Fruit fly (Drosophila melanogaster): ENCODE data around the gene CG32719.

Gene CG32719

DNA sequence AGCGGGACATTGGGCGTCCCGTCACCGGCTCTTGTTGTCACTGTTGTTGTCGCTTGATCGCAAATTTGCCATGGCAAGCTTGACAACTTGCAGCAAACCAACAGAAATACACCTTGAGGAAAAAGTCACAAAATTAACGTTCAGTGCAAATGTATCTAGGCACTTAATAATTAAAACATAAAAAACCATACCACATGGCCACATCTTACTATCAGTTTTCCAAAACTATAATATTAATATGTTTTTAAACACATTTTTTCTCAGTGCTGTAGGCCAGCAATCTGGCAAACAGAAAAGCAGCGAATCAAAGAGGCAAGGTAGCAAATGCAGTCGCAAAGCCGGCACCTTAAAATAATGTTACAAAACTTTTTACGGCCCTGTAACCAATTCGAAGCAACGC is 1.4 kb downstream of the CG32719 start:
- TF ChIP-seq CG34367 (tag; optimal IDR thresholded peaks at IDR 0.05) (peak; percentile 27), Snoo (tag; optimal IDR thresholded peaks at IDR 0.05) (no peak), CG10348 (GFP tag; IDR thresholded peaks at IDR 0.05) (no peak), CG15710 (tag; optimal IDR thresholded peaks at IDR 0.05) (peak; percentile 45), fd96Ca (GFP tag; IDR thresholded peaks at IDR 0.05) (no peak), CG4496 (GFP tag; IDR thresholded peaks at IDR 0.05) (peak; percentile 33; the same call in 1 of the 3 replicates), CG14655 (GFP tag; optimal IDR thresholded peaks at IDR 0.05) (peak; percentile 65), gl (tag; optimal IDR thresholded peaks at IDR 0.05) (no peak), CG32121 (GFP tag; IDR thresholded peaks at IDR 0.05) (no peak), Pif1A (GFP tag; optimal IDR thresholded peaks at IDR 0.05) (peak; percentile 9), CG8159 (tag; optimal IDR thresholded peaks at IDR 0.05) (peak; percentile 46), CG17806 (tag; optimal IDR thresholded peaks at IDR 0.05) (peak; percentile 45), Pif1B (GFP tag; optimal IDR thresholded peaks at IDR 0.05) (peak; percentile 19), CG9948 (tag; optimal IDR thresholded peaks at IDR 0.05) (peak; percentile 58), Ets98B (GFP tag; IDR thresholded peaks at IDR 0.05) (no peak), CG8301 (tag; optimal IDR thresholded peaks at IDR 0.05) (peak; percentile 45), EcR (GFP tag; optimal IDR thresholded peaks at IDR 0.05) (no peak), rn (GFP tag; IDR thresholded peaks at IDR 0.05) (no peak), D1 (tag; optimal IDR thresholded peaks at IDR 0.05) (no peak), CG12605 (GFP tag; IDR thresholded peaks at IDR 0.05) (no peak), CG13204 (GFP tag; optimal IDR thresholded peaks at IDR 0.05) (no peak)

DNA sequence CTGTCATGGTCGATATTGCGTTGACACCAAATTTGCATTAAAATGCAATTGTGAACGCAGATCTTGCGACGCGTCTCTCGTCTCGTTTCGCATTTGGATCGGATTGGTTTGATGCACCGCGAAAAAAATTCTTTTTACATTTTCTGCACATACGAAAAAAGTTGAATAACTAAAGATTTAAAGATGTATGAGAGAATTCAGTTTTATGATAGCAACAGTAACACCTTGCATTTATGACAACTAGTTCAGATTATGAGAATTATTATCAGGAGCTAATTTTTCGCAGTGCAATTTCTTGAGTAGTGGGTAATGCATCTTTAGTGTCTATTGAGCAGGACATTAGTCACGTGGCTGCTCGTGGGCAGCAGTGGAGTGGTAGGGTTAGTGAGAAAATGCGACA is 3.9 kb downstream of the CG32719 start:
- TF ChIP-seq Pif1B (GFP tag; optimal IDR thresholded peaks at IDR 0.05) (peak; percentile 59), CG8159 (tag; optimal IDR thresholded peaks at IDR 0.05) (peak; percentile 73), CG4496 (GFP tag; IDR thresholded peaks at IDR 0.05) (peak; percentile 72), CG34367 (tag; optimal IDR thresholded peaks at IDR 0.05) (peak; percentile 70), CG9948 (tag; optimal IDR thresholded peaks at IDR 0.05) (peak; percentile 79), gl (tag; optimal IDR thresholded peaks at IDR 0.05) (peak; percentile 34), D1 (tag; optimal IDR thresholded peaks at IDR 0.05) (no peak), Snoo (tag; optimal IDR thresholded peaks at IDR 0.05) (no peak), Ets98B (GFP tag; IDR thresholded peaks at IDR 0.05) (peak; percentile 57), CG13204 (GFP tag; optimal IDR thresholded peaks at IDR 0.05) (peak; percentile 4), CG14655 (GFP tag; optimal IDR thresholded peaks at IDR 0.05) (peak; percentile 84), CG17806 (tag; optimal IDR thresholded peaks at IDR 0.05) (peak; percentile 74), CG12605 (GFP tag; IDR thresholded peaks at IDR 0.05) (no peak), fd96Ca (GFP tag; IDR thresholded peaks at IDR 0.05) (0 out of 3 replicates have a peak, but pooled peaks have one; percentile 42), CG8301 (tag; optimal IDR thresholded peaks at IDR 0.05) (peak; percentile 77), EcR (GFP tag; optimal IDR thresholded peaks at IDR 0.05) (no peak), Pif1A (GFP tag; optimal IDR thresholded peaks at IDR 0.05) (peak; percentile 57), rn (GFP tag; IDR thresholded peaks at IDR 0.05) (no peak), CG15710 (tag; optimal IDR thresholded peaks at IDR 0.05) (peak; percentile 66), CG10348 (GFP tag; IDR thresholded peaks at IDR 0.05) (no peak), CG32121 (GFP tag; IDR thresholded peaks at IDR 0.05) (no peak)

DNA sequence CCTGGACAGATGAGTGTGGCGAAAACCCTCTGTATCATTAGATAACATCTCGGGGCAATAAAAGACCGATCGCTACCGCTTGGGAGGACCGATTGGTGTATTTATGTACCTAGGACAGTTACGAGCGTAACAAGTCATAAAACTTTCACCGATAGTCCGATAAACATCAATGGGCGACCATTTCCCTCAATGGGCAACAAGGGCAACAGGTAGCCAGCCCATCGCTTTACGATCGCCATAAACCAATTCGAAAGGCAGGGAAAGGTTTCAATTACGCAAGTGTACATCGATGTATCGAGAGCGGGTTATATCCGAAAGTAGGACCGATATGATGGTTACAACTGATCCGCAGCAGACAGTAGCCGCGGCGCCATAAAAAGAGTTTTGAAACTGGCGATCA is 5.3 kb downstream of the CG32719 start:
- no peak for TF ChIP-seq CG9948 (tag; optimal IDR thresholded peaks at IDR 0.05)
- TF ChIP-seq Ets98B (GFP tag; IDR thresholded peaks at IDR 0.05) = no peak
- no peak for TF ChIP-seq CG15710 (tag; optimal IDR thresholded peaks at IDR 0.05)
- no peak for TF ChIP-seq rn (GFP tag; IDR thresholded peaks at IDR 0.05)
- no peak for TF ChIP-seq Pif1A (GFP tag; optimal IDR thresholded peaks at IDR 0.05)
- no peak for TF ChIP-seq fd96Ca (GFP tag; IDR thresholded peaks at IDR 0.05)
- no peak for TF ChIP-seq CG12605 (GFP tag; IDR thresholded peaks at IDR 0.05)
- no peak for TF ChIP-seq CG14655 (GFP tag; optimal IDR thresholded peaks at IDR 0.05)
- no peak for TF ChIP-seq EcR (GFP tag; optimal IDR thresholded peaks at IDR 0.05)
- no peak for TF ChIP-seq gl (tag; optimal IDR thresholded peaks at IDR 0.05)
- TF ChIP-seq CG34367 (tag; optimal IDR thresholded peaks at IDR 0.05) = no peak
- TF ChIP-seq D1 (tag; optimal IDR thresholded peaks at IDR 0.05) = no peak
- TF ChIP-seq Pif1B (GFP tag; optimal IDR thresholded peaks at IDR 0.05) = no peak
- no peak for TF ChIP-seq CG17806 (tag; optimal IDR thresholded peaks at IDR 0.05)
- no peak for TF ChIP-seq CG32121 (GFP tag; IDR thresholded peaks at IDR 0.05)
- TF ChIP-seq CG4496 (GFP tag; IDR thresholded peaks at IDR 0.05) = no peak

DNA sequence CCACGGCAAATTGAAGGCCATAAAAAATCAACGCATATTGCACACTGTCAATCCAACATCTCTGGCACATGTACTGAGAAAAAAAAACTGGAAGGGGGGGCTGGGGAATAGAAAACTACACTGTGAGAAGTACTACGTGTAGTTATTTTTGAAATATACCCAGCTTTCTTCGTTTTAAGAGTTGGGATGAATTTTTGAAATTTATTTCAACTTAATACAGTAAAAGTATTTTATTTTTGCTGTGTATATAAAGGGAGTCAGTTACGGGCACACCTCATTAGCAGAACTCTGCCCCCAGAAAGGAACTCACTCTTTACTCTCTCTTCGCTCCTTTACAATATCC is 6.4 kb downstream of the CG32719 start:
- TF ChIP-seq CG15710 (tag; optimal IDR thresholded peaks at IDR 0.05) (peak; percentile 34), CG12605 (GFP tag; IDR thresholded peaks at IDR 0.05) (no peak), CG8159 (tag; optimal IDR thresholded peaks at IDR 0.05) (peak; percentile 36), rn (GFP tag; IDR thresholded peaks at IDR 0.05) (no peak), gl (tag; optimal IDR thresholded peaks at IDR 0.05) (no peak), CG17806 (tag; optimal IDR thresholded peaks at IDR 0.05) (peak; percentile 35), Pif1A (GFP tag; optimal IDR thresholded peaks at IDR 0.05) (peak; percentile 37), CG9948 (tag; optimal IDR thresholded peaks at IDR 0.05) (peak; percentile 45), CG14655 (GFP tag; optimal IDR thresholded peaks at IDR 0.05) (no peak)

DNA sequence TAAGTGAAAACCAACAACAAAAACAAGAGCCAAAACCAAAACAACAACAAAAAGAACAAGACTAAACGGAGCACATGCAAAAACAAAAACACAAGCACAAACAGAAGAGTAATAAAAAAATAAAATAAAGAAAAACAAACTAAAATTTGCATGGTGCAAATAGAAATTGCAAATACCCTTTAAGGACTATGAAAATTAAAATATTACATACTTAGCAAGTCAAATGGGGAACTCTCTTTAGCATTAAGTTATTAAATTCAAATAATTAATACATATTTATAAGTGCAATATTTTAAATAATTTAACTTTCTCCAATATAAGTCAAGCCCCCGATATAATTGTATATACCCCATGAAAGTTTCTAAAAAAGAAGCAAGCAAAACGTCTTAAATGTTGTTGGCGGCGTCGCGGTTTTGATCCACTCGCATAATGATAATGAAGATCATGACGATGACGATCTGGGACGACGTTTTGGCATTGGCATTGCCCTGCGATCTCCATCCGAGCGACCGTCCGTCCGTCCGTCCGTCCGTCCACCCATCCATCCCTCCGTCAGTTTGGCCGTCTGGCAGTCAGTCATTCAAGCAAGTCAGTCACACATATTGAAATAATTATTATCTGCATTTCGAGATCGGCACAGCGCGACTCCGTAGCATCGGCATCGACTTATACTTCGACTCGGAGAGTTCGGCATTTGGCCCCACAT is 6.9 kb downstream of the CG32719 start:
- TF ChIP-seq Ets98B (GFP tag; IDR thresholded peaks at IDR 0.05) = no peak
- peak; percentile 47 for TF ChIP-seq gl (tag; optimal IDR thresholded peaks at IDR 0.05)
- no peak for TF ChIP-seq EcR (GFP tag; optimal IDR thresholded peaks at IDR 0.05)
- peak; percentile 71 for TF ChIP-seq CG17806 (tag; optimal IDR thresholded peaks at IDR 0.05)
- no peak for TF ChIP-seq rn (GFP tag; IDR thresholded peaks at IDR 0.05)
- no peak for TF ChIP-seq CG10348 (GFP tag; IDR thresholded peaks at IDR 0.05)
- TF ChIP-seq CG34367 (tag; optimal IDR thresholded peaks at IDR 0.05) = peak; percentile 69
- peak; percentile 4 for TF ChIP-seq Pif1A (GFP tag; optimal IDR thresholded peaks at IDR 0.05)
- TF ChIP-seq CG32121 (GFP tag; IDR thresholded peaks at IDR 0.05) = no peak
- peak; percentile 37 for TF ChIP-seq CG8301 (tag; optimal IDR thresholded peaks at IDR 0.05)
- peak; percentile 2 for TF ChIP-seq Snoo (tag; optimal IDR thresholded peaks at IDR 0.05)
- TF ChIP-seq CG13204 (GFP tag; optimal IDR thresholded peaks at IDR 0.05) = no peak
- TF ChIP-seq fd96Ca (GFP tag; IDR thresholded peaks at IDR 0.05) = no peak
- peak; percentile 84 for TF ChIP-seq CG8159 (tag; optimal IDR thresholded peaks at IDR 0.05)
- peak; percentile 64 for TF ChIP-seq D1 (tag; optimal IDR thresholded peaks at IDR 0.05)
- TF ChIP-seq CG4496 (GFP tag; IDR thresholded peaks at IDR 0.05) = 0 out of 3 replicates have a peak, but pooled peaks have one; percentile 11
- TF ChIP-seq CG9948 (tag; optimal IDR thresholded peaks at IDR 0.05) = peak; percentile 78
- no peak for TF ChIP-seq Pif1B (GFP tag; optimal IDR thresholded peaks at IDR 0.05)
- peak; percentile 70 for TF ChIP-seq CG14655 (GFP tag; optimal IDR thresholded peaks at IDR 0.05)
- no peak for TF ChIP-seq CG12605 (GFP tag; IDR thresholded peaks at IDR 0.05)
- TF ChIP-seq CG15710 (tag; optimal IDR thresholded peaks at IDR 0.05) = peak; percentile 81

Data from whole organism, pupa.